Worm (Caenorhabditis elegans) whole organism, early embryonic: ENCODE measurements around the gene kin-33.

ENCODE experiments used
- F13C5.2 ChIP-seq: sonication (generic microtip); optimal IDR thresholded peaks from 2 replicates; lab custom pipeline; 2017; ENCODE audit warnings: mild to moderate bottlenecking, missing genetic modification characterization, inconsistent platforms, missing compliant biosample characterization
- ceh-13 ChIP-seq: fragments of 200-800 bp; sonication (Bioruptor generic); optimal IDR thresholded peaks from 2 replicates; lab custom pipeline; 2018; ENCODE audit warnings: mild to moderate bottlenecking, missing genetic modification characterization, missing compliant biosample characterization
- tbx-11 ChIP-seq: fragments of 200-800 bp; sonication (Bioruptor generic); IDR thresholded peaks from 2 replicates; pipeline ENCODE4 v1.3.6; 2022; ENCODE audit warnings: missing genetic modification characterization, missing compliant biosample characterization

DNA sequence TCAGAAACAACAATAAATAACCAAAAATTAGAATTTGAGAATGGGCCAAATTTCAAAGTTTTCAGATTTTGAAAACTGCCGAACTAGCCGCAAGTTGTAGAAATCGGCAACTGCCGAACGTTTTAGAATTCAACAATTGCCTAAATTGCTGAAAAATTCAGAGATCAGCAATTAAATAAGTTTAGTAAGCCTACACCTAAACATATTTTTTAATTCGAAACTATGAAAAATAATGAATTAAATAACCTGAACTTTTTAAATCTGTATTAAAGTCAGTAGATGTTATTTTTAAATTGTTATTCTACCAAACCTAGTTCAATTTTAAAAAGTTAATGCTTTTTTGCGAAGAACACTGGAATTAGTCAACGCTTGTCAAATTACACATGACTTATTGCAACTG is 24.3 kb upstream of the kin-33 start, which contains the start of gene nhr-204:
- no peak for TF ChIP-seq F13C5.2 (tag; lab: Kevin White, UChicago)
- TF ChIP-seq tbx-11 (GFP tag; lab: Robert Waterston, UW): no peak
- TF ChIP-seq ceh-13 (GFP tag; lab: Kevin White, UChicago): no peak
